Worm (Caenorhabditis elegans): ENCODE measurements around the gene glna-2.
A peak's percentile ranks its signal among the peaks of the same experiment; 100 is the strongest.

The glna-2 gene

DNA sequence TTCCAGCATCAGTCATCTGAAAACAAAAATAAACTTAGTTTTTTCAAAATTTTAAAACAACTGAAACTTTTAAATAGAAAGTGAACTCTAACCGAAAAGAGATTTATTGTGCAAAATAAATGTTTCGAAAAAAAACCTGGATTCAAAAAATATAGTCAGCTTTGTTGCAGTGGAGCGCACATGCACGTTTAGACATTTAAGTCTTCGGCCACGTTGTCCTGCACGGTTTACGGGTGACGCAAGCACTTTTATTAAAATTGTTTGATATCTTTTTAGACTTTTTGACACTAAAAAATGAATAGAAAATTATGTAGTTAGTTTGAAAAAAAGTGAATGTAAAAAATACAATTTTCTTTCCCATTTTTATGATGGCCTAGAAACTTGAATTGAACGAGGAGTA, 31.0 kb downstream of the glna-2 start, which contains the start of the genes ubh-4 and algn-6 (continued):
- TF ChIP-seq nhr-120 (GFP tag; IDR thresholded peaks at IDR 0.05) = no peak
- TF ChIP-seq athp-1 (tag; optimal IDR thresholded peaks at IDR 0.05) = peak; percentile 54
- peak; percentile 67; the same call in 1 of the 2 replicates for TF ChIP-seq hmg-1.2 (GFP tag; IDR thresholded peaks at IDR 0.05)
- TF ChIP-seq nhr-80 (tag; optimal IDR thresholded peaks at IDR 0.05) = peak; percentile 51
- no peak for TF ChIP-seq dpff-1 (tag; optimal IDR thresholded peaks at IDR 0.05)
- TF ChIP-seq F49E8.2 (tag; optimal IDR thresholded peaks at IDR 0.05; ENCODE audit: insufficient read depth) = no peak
- no peak for TF ChIP-seq nfya-2 (GFP tag; IDR thresholded peaks at IDR 0.05)
- no peak for TF ChIP-seq C17E4.6 (GFP tag; IDR thresholded peaks at IDR 0.05)
- TF ChIP-seq sdz-38 (tag; optimal IDR thresholded peaks at IDR 0.05) = no peak
- no peak for TF ChIP-seq B0035.1 (tag; optimal IDR thresholded peaks at IDR 0.05)
- peak; percentile 69; the same call in 1 of the 2 replicates for TF ChIP-seq ceh-91 (GFP tag; IDR thresholded peaks at IDR 0.05)
- TF ChIP-seq K12H6.12 (tag; optimal IDR thresholded peaks at IDR 0.05) = peak; percentile 43
- TF ChIP-seq ztf-26 (tag; optimal IDR thresholded peaks at IDR 0.05) = no peak
- no peak for TF ChIP-seq mxl-1 (tag; optimal IDR thresholded peaks at IDR 0.05)
- TF ChIP-seq F57C9.4 (tag; optimal IDR thresholded peaks at IDR 0.05) = no peak
- no peak for TF ChIP-seq fkh-3 (tag; optimal IDR thresholded peaks at IDR 0.05)
- TF ChIP-seq nhr-179 (tag; optimal IDR thresholded peaks at IDR 0.05) = no peak
- peak; percentile 21; the same call in 1 of the 2 replicates for TF ChIP-seq egrh-3 (GFP tag; IDR thresholded peaks at IDR 0.05)
- TF ChIP-seq attf-3 (GFP tag; conservative IDR thresholded peaks at IDR 0.05) = peak; percentile 78
- no peak for TF ChIP-seq B0019.2 (GFP tag; conservative IDR thresholded peaks at IDR 0.05)
- no peak for TF ChIP-seq F37B4.10 (GFP tag; IDR thresholded peaks at IDR 0.05)
- no peak for TF ChIP-seq him-1 (tag; optimal IDR thresholded peaks at IDR 0.05)
- TF ChIP-seq snpc-4 (GFP tag; optimal IDR thresholded peaks at IDR 0.05) = no peak
- TF ChIP-seq snpc-4 (tag; optimal IDR thresholded peaks at IDR 0.05) = peak; percentile 24 to 40 (median 29)
- no peak for TF ChIP-seq tbx-9 (tag; optimal IDR thresholded peaks at IDR 0.05; ENCODE audit: borderline replicate concordance)
- TF ChIP-seq ceh-27 (GFP tag; optimal IDR thresholded peaks at IDR 0.05) = peak; percentile 64
- TF ChIP-seq xnd-1 (tag; optimal IDR thresholded peaks at IDR 0.05) = peak; percentile 25
- peak; percentile 69 for TF ChIP-seq ZK185.1 (tag; optimal IDR thresholded peaks at IDR 0.05; ENCODE audit: poor library complexity, severe bottlenecking)
- no peak for TF ChIP-seq ekl-4 (GFP tag; IDR thresholded peaks at IDR 0.05)
- peak; percentile 44 for TF ChIP-seq tbp1 (GFP tag; optimal IDR thresholded peaks at IDR 0.05)
- TF ChIP-seq pbrm-1 (GFP tag; IDR thresholded peaks at IDR 0.05) = peak; percentile 60; the same call in 1 of the 2 replicates
- no peak for TF ChIP-seq ztf-3 (GFP tag; optimal IDR thresholded peaks at IDR 0.05)
- no peak for TF ChIP-seq chd-7 (tag; optimal IDR thresholded peaks at IDR 0.05)
- TF ChIP-seq mes-4 (tag; optimal IDR thresholded peaks at IDR 0.05) = no peak
- no peak for TF ChIP-seq F10E7.11 (tag; optimal IDR thresholded peaks at IDR 0.05)
- TF ChIP-seq sptf-2 (GFP tag; optimal IDR thresholded peaks at IDR 0.05) = no peak
- TF ChIP-seq Y53F4B.3 (GFP tag; IDR thresholded peaks at IDR 0.05) = no peak
- no peak for TF ChIP-seq F22D6.2 (tag; optimal IDR thresholded peaks at IDR 0.05)
- TF ChIP-seq F39B2.1 (GFP tag; IDR thresholded peaks at IDR 0.05) = no peak
- no peak for TF ChIP-seq lin-26 (GFP tag; IDR thresholded peaks at IDR 0.05)
- no peak for TF ChIP-seq hlh-12 (tag; optimal IDR thresholded peaks at IDR 0.05)
- TF ChIP-seq lin-35 (GFP tag; optimal IDR thresholded peaks at IDR 0.05) = no peak
- TF ChIP-seq gei-17 (GFP tag; optimal IDR thresholded peaks at IDR 0.05) = no peak
- TF ChIP-seq ztf-18 (tag; optimal IDR thresholded peaks at IDR 0.05) = peak; percentile 59
- TF ChIP-seq tlf-1 (GFP tag; optimal IDR thresholded peaks at IDR 0.05) = no peak
- peak; percentile 3 for TF ChIP-seq snpc-1.3 (tag; optimal IDR thresholded peaks at IDR 0.05; ENCODE audit: insufficient read depth)
- no peak for TF ChIP-seq hlh-26 (GFP tag; conservative IDR thresholded peaks at IDR 0.05)
- TF ChIP-seq lin-40 (tag; optimal IDR thresholded peaks at IDR 0.05) = peak; percentile 16
- TF ChIP-seq nfya-1 (tag; optimal IDR thresholded peaks at IDR 0.05; ENCODE audit: borderline replicate concordance, insufficient read depth) = no peak

Data from whole organism, young adult.